Worm (Caenorhabditis elegans): ENCODE results near the gene F21C10.5.

ce11 chrV:9094976-9095375 lies 30.5 kb upstream of the F21C10.5 start:
- TF ChIP-seq F49E8.2 (tag; optimal IDR thresholded peaks at IDR 0.05; ENCODE audit: borderline replicate concordance): no peak
- no peak for TF ChIP-seq nhr-25 (tag; optimal IDR thresholded peaks at IDR 0.05; ENCODE audit: borderline replicate concordance, insufficient read depth)
- TF ChIP-seq unc-39 (tag; optimal IDR thresholded peaks at IDR 0.05): no peak
- TF ChIP-seq egl-43 (GFP tag; IDR thresholded peaks at IDR 0.05): no peak
- no peak for TF ChIP-seq ces-1 (GFP tag; optimal IDR thresholded peaks at IDR 0.05)
- TF ChIP-seq nhr-76 (tag; optimal IDR thresholded peaks at IDR 0.05): no peak
- TF ChIP-seq madf-5 (GFP tag; IDR thresholded peaks at IDR 0.05): no peak
- TF ChIP-seq ama-1 (optimal IDR thresholded peaks at IDR 0.05): no peak
- TF ChIP-seq mep-1 (tag; optimal IDR thresholded peaks at IDR 0.05): no peak
- TF ChIP-seq fos-1 (tag; optimal IDR thresholded peaks at IDR 0.05): no peak

All from whole organism, L4 larva.